Fruit fly (Drosophila melanogaster): ENCODE data around the gene Prp4k.

Prp4k gene

dm6 chr3L:175949-176348 is 35.3 kb downstream of the Prp4k start, which contains the start of gene CG7049 (continued):
- no peak for TF ChIP-seq cas (GFP tag; IDR thresholded peaks at IDR 0.05)
- TF ChIP-seq slp2 (GFP tag; optimal IDR thresholded peaks at IDR 0.05) = no peak
- TF ChIP-seq CG17328 (GFP tag; IDR thresholded peaks at IDR 0.05) = no peak
- TF ChIP-seq CG16815 (GFP tag; optimal IDR thresholded peaks at IDR 0.05) = no peak
- no peak for TF ChIP-seq CG11560 (tag; IDR thresholded peaks at IDR 0.05)
- TF ChIP-seq Myb (GFP tag; optimal IDR thresholded peaks at IDR 0.05) = no peak
- peak; percentile 84 for TF ChIP-seq Med (GFP tag)
- no peak for TF ChIP-seq fd64A (GFP tag; optimal IDR thresholded peaks at IDR 0.05)
- TF ChIP-seq CG31441 (GFP tag; IDR thresholded peaks at IDR 0.05) = no peak
- TF ChIP-seq gfzf (GFP tag; optimal IDR thresholded peaks at IDR 0.05) = peak; percentile 72
- TF ChIP-seq zfh2 (GFP tag; optimal IDR thresholded peaks at IDR 0.05) = no peak
- TF ChIP-seq Atf3 (GFP tag; optimal IDR thresholded peaks at IDR 0.05) = no peak
- TF ChIP-seq so (GFP tag; IDR thresholded peaks at IDR 0.05) = no peak
- TF ChIP-seq CG10267 (tag; optimal IDR thresholded peaks at IDR 0.05) = no peak
- no peak for TF ChIP-seq CG1832 (GFP tag; optimal IDR thresholded peaks at IDR 0.05)
- no peak for TF ChIP-seq CG10431 (GFP tag; optimal IDR thresholded peaks at IDR 0.05)
- TF ChIP-seq row (GFP tag; IDR thresholded peaks at IDR 0.05) = no peak; the same call in 2 of the 3 replicates
- no peak for TF ChIP-seq Dref (GFP tag; IDR thresholded peaks at IDR 0.05)
- no peak for TF ChIP-seq NK7.1 (GFP tag; optimal IDR thresholded peaks at IDR 0.05)
- TF ChIP-seq wor (GFP tag; IDR thresholded peaks at IDR 0.05) = no peak

- TF ChIP-seq CG7963 (GFP tag; IDR thresholded peaks at IDR 0.05; ENCODE audit: partially characterized antibody) = peak; percentile 79
- TF ChIP-seq Nf-YC (tag; optimal IDR thresholded peaks at IDR 0.05) = peak; percentile 21
- no peak for TF ChIP-seq CG12942 (GFP tag; optimal IDR thresholded peaks at IDR 0.05)
- TF ChIP-seq Gug (GFP tag; IDR thresholded peaks at IDR 0.05) = no peak
- TF ChIP-seq CG11723 (GFP tag; optimal IDR thresholded peaks at IDR 0.05) = no peak
- TF ChIP-seq ERR (GFP tag; optimal IDR thresholded peaks at IDR 0.05) = no peak
- peak; percentile 88 for TF ChIP-seq E2f2 (GFP tag; IDR thresholded peaks at IDR 0.05)
- TF ChIP-seq Hmr (GFP tag; optimal IDR thresholded peaks at IDR 0.05) = no peak
- TF ChIP-seq sqz (GFP tag; optimal IDR thresholded peaks at IDR 0.05) = no peak
- no peak for TF ChIP-seq CG1602 (GFP tag; optimal IDR thresholded peaks at IDR 0.05)
- TF ChIP-seq CG15073 (GFP tag; optimal IDR thresholded peaks at IDR 0.05) = no peak
- no peak for TF ChIP-seq kah (GFP tag; optimal IDR thresholded peaks at IDR 0.05)
- no peak for TF ChIP-seq Drgx (GFP tag; IDR thresholded peaks at IDR 0.05)
- TF ChIP-seq so (GFP tag; IDR thresholded peaks at IDR 0.05) = no peak
- no peak for TF ChIP-seq CG12391 (tag; optimal IDR thresholded peaks at IDR 0.05)
- TF ChIP-seq pnt (GFP tag; optimal IDR thresholded peaks at IDR 0.05) = no peak
- no peak for TF ChIP-seq HHEX (GFP tag; optimal IDR thresholded peaks at IDR 0.05)
- TF ChIP-seq p53 (GFP tag; optimal IDR thresholded peaks at IDR 0.05) = no peak
- TF ChIP-seq sna (GFP tag; IDR thresholded peaks at IDR 0.05; ENCODE audit: partially characterized antibody) = peak; percentile 91
- no peak for TF ChIP-seq Bdp1 (GFP tag; optimal IDR thresholded peaks at IDR 0.05)
- no peak for TF ChIP-seq crp (GFP tag; optimal IDR thresholded peaks at IDR 0.05)
- no peak for TF ChIP-seq ewg (GFP tag; optimal IDR thresholded peaks at IDR 0.05)
- no peak for TF ChIP-seq CG32772 (GFP tag; IDR thresholded peaks at IDR 0.05)
- TF ChIP-seq rib (GFP tag; IDR thresholded peaks at IDR 0.05) = no peak
- no peak for TF ChIP-seq CG4404 (GFP tag; IDR thresholded peaks at IDR 0.05)
- TF ChIP-seq CG8281 (tag; optimal IDR thresholded peaks at IDR 0.05) = no peak
- TF ChIP-seq CG7745 (tag; optimal IDR thresholded peaks at IDR 0.05) = no peak
- TF ChIP-seq CG15479 (GFP tag; optimal IDR thresholded peaks at IDR 0.05) = no peak
- TF ChIP-seq CG13775 (GFP tag; optimal IDR thresholded peaks at IDR 0.05) = no peak
- TF ChIP-seq CG17829 (tag; optimal IDR thresholded peaks at IDR 0.05) = no peak
- TF ChIP-seq Asciz (GFP tag; optimal IDR thresholded peaks at IDR 0.05) = no peak
- TF ChIP-seq dati (GFP tag; IDR thresholded peaks at IDR 0.05) = no peak
- TF ChIP-seq fd96Cb (tag; optimal IDR thresholded peaks at IDR 0.05) = no peak
These were observed 36.8 kb downstream of the Prp4k start for dm6 chr3L:174501-174900.

All from whole organism, embryonic.